Worm (Caenorhabditis elegans) whole organism, young adult: ENCODE results near the gene B0244.4.

Source experiments
- B0035.1 ChIP-seq: sonication (generic microtip); optimal IDR thresholded peaks from 2 replicates; lab custom pipeline; 2016; ENCODE audit warnings: missing genetic modification characterization, mild to moderate bottlenecking, missing compliant biosample characterization, missing genotype, missing genetic modification reagents
- C06A6.2 ChIP-seq: fragments of 200-800 bp; sonication (Bioruptor generic); conservative IDR thresholded peaks from 2 replicates; pipeline ENCODE4 v1.3.6; 2022; ENCODE audit warnings: missing genetic modification characterization, missing compliant biosample characterization
- C17E4.6 ChIP-seq: fragments of 200-800 bp; sonication (Bioruptor generic); IDR thresholded peaks from 2 replicates; pipeline ENCODE4 v1.3.6; 2022; ENCODE audit warnings: missing genetic modification reagents, missing genetic modification characterization, missing compliant biosample characterization
- F10E7.11 ChIP-seq: sonication (generic microtip); optimal IDR thresholded peaks from 2 replicates; lab custom pipeline; 2017; ENCODE audit warnings: mild to moderate bottlenecking, missing genetic modification characterization, moderate library complexity, missing compliant biosample characterization
- F23B12.7 ChIP-seq: sonication (generic microtip); optimal IDR thresholded peaks from 2 replicates; lab custom pipeline; 2017; ENCODE audit warnings: missing genetic modification characterization, mild to moderate bottlenecking, missing compliant biosample characterization, antibody characterized with exemption, moderate library complexity; ENCODE audit not compliant: insufficient read depth
- F33H1.4 ChIP-seq: fragments of 200-800 bp; sonication (Bioruptor generic); IDR thresholded peaks from 2 replicates; pipeline ENCODE4 v1.3.6; 2022; ENCODE audit warnings: missing genetic modification reagents, missing genetic modification characterization, missing compliant biosample characterization
- F49E8.2 ChIP-seq: sonication (generic microtip); optimal IDR thresholded peaks from 3 replicates; lab custom pipeline; 2017; ENCODE audit warnings: missing genetic modification characterization, mild to moderate bottlenecking, missing compliant biosample characterization, antibody characterized with exemption, moderate library complexity; ENCODE audit not compliant: insufficient read depth
- F52B5.7 ChIP-seq: sonication (generic microtip); optimal IDR thresholded peaks from 2 replicates; lab custom pipeline; 2016; ENCODE audit warnings: mild to moderate bottlenecking, missing genetic modification characterization, missing compliant biosample characterization
- F55B11.4 ChIP-seq: sonication (generic microtip); optimal IDR thresholded peaks from 2 replicates; lab custom pipeline; 2016; ENCODE audit warnings: missing compliant biosample characterization, missing genetic modification characterization, borderline replicate concordance; ENCODE audit not compliant: insufficient read depth
- F57C9.4 ChIP-seq: sonication (generic microtip); optimal IDR thresholded peaks from 2 replicates; lab custom pipeline; 2017; ENCODE audit warnings: mild to moderate bottlenecking, missing genetic modification characterization, missing compliant biosample characterization
- T26A5.8 ChIP-seq: sonication (generic microtip); optimal IDR thresholded peaks from 2 replicates; lab custom pipeline; 2016; ENCODE audit warnings: missing genetic modification characterization, missing compliant biosample characterization
- ZK185.1 ChIP-seq: sonication (generic microtip); optimal IDR thresholded peaks from 2 replicates; lab custom pipeline; 2016; ENCODE audit warnings: mild to moderate bottlenecking, missing genetic modification characterization, missing compliant biosample characterization; ENCODE audit not compliant: poor library complexity, severe bottlenecking
- aptf-2 ChIP-seq: fragments of 200-800 bp; sonication (Bioruptor generic); conservative IDR thresholded peaks from 2 replicates; pipeline ENCODE4 v1.3.6; 2022; ENCODE audit warnings: missing genetic modification reagents, missing genetic modification characterization, missing compliant biosample characterization
- aptf-3 ChIP-seq: fragments of 200-800 bp; sonication (Bioruptor generic); IDR thresholded peaks from 2 replicates; pipeline ENCODE4 v1.3.6; 2022; ENCODE audit warnings: missing genetic modification characterization, missing compliant biosample characterization
- athp-1 ChIP-seq: sonication (generic microtip); optimal IDR thresholded peaks from 2 replicates; lab custom pipeline; 2017; ENCODE audit warnings: mild to moderate bottlenecking, missing genetic modification characterization, missing compliant biosample characterization
- attf-3 ChIP-seq: fragments of 200-800 bp; sonication (Bioruptor generic); conservative IDR thresholded peaks from 2 replicates; pipeline ENCODE4 v1.3.6; 2022; ENCODE audit warnings: missing genetic modification reagents, missing genetic modification characterization, missing compliant biosample characterization
- attf-6 ChIP-seq: fragments of 200-800 bp; sonication (Bioruptor generic); IDR thresholded peaks from 2 replicates; pipeline ENCODE4 v1.3.6; 2022; ENCODE audit warnings: missing genetic modification reagents, missing genetic modification characterization, missing compliant biosample characterization
- ceh-40 ChIP-seq: fragments of 200-800 bp; sonication (Bioruptor generic); IDR thresholded peaks from 2 replicates; pipeline ENCODE4 v1.3.6; 2022; ENCODE audit warnings: missing genetic modification characterization, missing compliant biosample characterization
- ceh-58 ChIP-seq: fragments of 200-800 bp; sonication (Bioruptor generic); IDR thresholded peaks from 2 replicates; pipeline ENCODE4 v1.3.6; 2022; ENCODE audit warnings: missing genetic modification characterization, missing compliant biosample characterization
- ceh-79 ChIP-seq: sonication (generic microtip); optimal IDR thresholded peaks from 2 replicates; lab custom pipeline; 2017; ENCODE audit warnings: mild to moderate bottlenecking, missing genetic modification characterization, missing compliant biosample characterization
- chd-7 ChIP-seq: sonication (generic microtip); optimal IDR thresholded peaks from 2 replicates; lab custom pipeline; 2016; ENCODE audit warnings: mild to moderate bottlenecking, missing genetic modification characterization, moderate library complexity, missing compliant biosample characterization
- die-1 ChIP-seq: sonication (generic microtip); optimal IDR thresholded peaks from 2 replicates; lab custom pipeline; 2016; ENCODE audit warnings: missing genotype, mild to moderate bottlenecking, missing genetic modification characterization, missing compliant biosample characterization
- dpl-1 ChIP-seq: fragments of 150-350 bp; optimal IDR thresholded peaks from 2 replicates; lab custom pipeline; 2014; ENCODE audit warnings: missing biosample characterization, missing genetic modification reagents, missing genetic modification characterization
- egl-18 ChIP-seq: fragments of 200-800 bp; sonication (Bioruptor generic); IDR thresholded peaks from 2 replicates; pipeline ENCODE4 v1.3.6; 2022; ENCODE audit warnings: missing genetic modification reagents, missing genetic modification characterization, missing compliant biosample characterization
- ekl-4 ChIP-seq: fragments of 200-800 bp; sonication (Bioruptor generic); IDR thresholded peaks from 2 replicates; pipeline ENCODE4 v1.3.6; 2022; ENCODE audit warnings: missing genetic modification reagents, missing genetic modification characterization, missing compliant biosample characterization
- ets-4 ChIP-seq: fragments of 200-800 bp; sonication (Bioruptor generic); optimal IDR thresholded peaks from 2 replicates; lab custom pipeline; 2018; ENCODE audit warnings: mild to moderate bottlenecking, missing genetic modification characterization, missing compliant biosample characterization
- gei-17 ChIP-seq: fragments of 200-800 bp; sonication (Bioruptor generic); optimal IDR thresholded peaks from 2 replicates; lab custom pipeline; 2018; ENCODE audit warnings: mild to moderate bottlenecking, missing genetic modification characterization, missing compliant biosample characterization
- hlh-26 ChIP-seq: fragments of 200-800 bp; sonication (Bioruptor generic); conservative IDR thresholded peaks from 2 replicates; pipeline ENCODE4 v1.3.6; 2022; ENCODE audit warnings: missing genetic modification reagents, missing genetic modification characterization, missing compliant biosample characterization
- hsf-1 ChIP-seq: fragments of 200-800 bp; sonication (Bioruptor generic); IDR thresholded peaks from 2 replicates; pipeline ENCODE4 v1.3.6; 2022; ENCODE audit warnings: missing genetic modification reagents, missing genetic modification characterization, missing compliant biosample characterization
- lin-26 ChIP-seq: fragments of 200-800 bp; sonication (Bioruptor generic); IDR thresholded peaks from 2 replicates; pipeline ENCODE4 v1.3.6; 2022; ENCODE audit warnings: missing genetic modification reagents, missing genetic modification characterization, missing compliant biosample characterization
- lin-35 ChIP-seq, 3 experiments: fragments of 150-350 bp in 2 of 3; sonication (generic microtip) in 1 of 3; optimal IDR thresholded peaks; 2 replicates each; lab custom pipeline; 2014 to 2018; ENCODE audit warnings: missing biosample characterization in 3 of 3, missing genetic modification characterization in 3 of 3, missing genetic modification reagents in 3 of 3
- lir-1 ChIP-seq: fragments of 200-800 bp; sonication (Bioruptor generic); conservative IDR thresholded peaks from 2 replicates; pipeline ENCODE4 v1.3.6; 2022; ENCODE audit warnings: missing genetic modification reagents, missing genetic modification characterization, missing compliant biosample characterization
- lsl-1 ChIP-seq: fragments of 200-800 bp; sonication (Bioruptor generic); optimal IDR thresholded peaks from 2 replicates; lab custom pipeline; 2018; ENCODE audit warnings: mild to moderate bottlenecking, missing genetic modification characterization, moderate library complexity, missing compliant biosample characterization
- lsy-27 ChIP-seq: sonication (generic microtip); optimal IDR thresholded peaks from 2 replicates; lab custom pipeline; 2017; ENCODE audit warnings: missing genetic modification characterization, mild to moderate bottlenecking, missing compliant biosample characterization, antibody characterized with exemption, missing genotype, borderline replicate concordance; ENCODE audit not compliant: insufficient read depth
- nfyb-1 ChIP-seq: fragments of 200-800 bp; sonication (Bioruptor generic); IDR thresholded peaks from 2 replicates; pipeline ENCODE4 v1.3.6; 2022; ENCODE audit warnings: missing genetic modification reagents, missing genetic modification characterization, missing compliant biosample characterization
- pbrm-1 ChIP-seq: fragments of 200-800 bp; sonication (Bioruptor generic); IDR thresholded peaks from 2 replicates; pipeline ENCODE4 v1.3.6; 2022; ENCODE audit warnings: missing genetic modification reagents, missing genetic modification characterization, missing compliant biosample characterization
- rec-8 ChIP-seq, 2 experiments: sonication (generic microtip); optimal IDR thresholded peaks; 2 replicates each; lab custom pipeline; 2016; ENCODE audit warnings: mild to moderate bottlenecking in 2 of 2, missing genetic modification characterization in 2 of 2, missing genetic modification reagents in 2 of 2, missing genotype in 2 of 2, missing biosample characterization in 1 of 2, missing compliant biosample characterization in 1 of 2, moderate library complexity in 1 of 2
- sdz-38 ChIP-seq: sonication (generic microtip); optimal IDR thresholded peaks from 2 replicates; lab custom pipeline; 2016; ENCODE audit warnings: missing genotype, missing genetic modification characterization, missing compliant biosample characterization
- snpc-1.1 ChIP-seq: sonication (generic microtip); optimal IDR thresholded peaks from 2 replicates; lab custom pipeline; 2017; ENCODE audit warnings: missing genetic modification characterization, mild to moderate bottlenecking, missing compliant biosample characterization, antibody characterized with exemption, moderate library complexity, missing genotype, missing genetic modification reagents; ENCODE audit not compliant: insufficient read depth
- snpc-4 ChIP-seq, 5 experiments: fragments of 150-350 bp in 1 of 5; sonication (generic microtip) in 4 of 5; optimal IDR thresholded peaks; 2 replicates each; lab custom pipeline; 2014 to 2018; ENCODE audit warnings: missing genetic modification characterization in 5 of 5, missing biosample characterization in 3 of 5, antibody characterized with exemption in 2 of 5, mild to moderate bottlenecking in 2 of 5, missing compliant biosample characterization in 2 of 5, missing genotype in 2 of 5, moderate library complexity in 2 of 5, missing genetic modification reagents in 1 of 5
- xnd-1 ChIP-seq: sonication (generic microtip); optimal IDR thresholded peaks from 2 replicates; lab custom pipeline; 2016; ENCODE audit warnings: missing genotype, missing genetic modification reagents, missing genetic modification characterization, missing compliant biosample characterization
- ztf-28 ChIP-seq: fragments of 200-800 bp; sonication (Bioruptor generic); IDR thresholded peaks from 2 replicates; pipeline ENCODE4 v1.3.6; 2022; ENCODE audit warnings: missing genetic modification reagents, missing genetic modification characterization, missing compliant biosample characterization
- ztf-6 ChIP-seq: fragments of 200-800 bp; sonication (Bioruptor generic); IDR thresholded peaks from 2 replicates; pipeline ENCODE4 v1.3.6; 2022; ENCODE audit warnings: missing genetic modification reagents, missing genetic modification characterization, missing compliant biosample characterization

The B0244.4 gene

DNA sequence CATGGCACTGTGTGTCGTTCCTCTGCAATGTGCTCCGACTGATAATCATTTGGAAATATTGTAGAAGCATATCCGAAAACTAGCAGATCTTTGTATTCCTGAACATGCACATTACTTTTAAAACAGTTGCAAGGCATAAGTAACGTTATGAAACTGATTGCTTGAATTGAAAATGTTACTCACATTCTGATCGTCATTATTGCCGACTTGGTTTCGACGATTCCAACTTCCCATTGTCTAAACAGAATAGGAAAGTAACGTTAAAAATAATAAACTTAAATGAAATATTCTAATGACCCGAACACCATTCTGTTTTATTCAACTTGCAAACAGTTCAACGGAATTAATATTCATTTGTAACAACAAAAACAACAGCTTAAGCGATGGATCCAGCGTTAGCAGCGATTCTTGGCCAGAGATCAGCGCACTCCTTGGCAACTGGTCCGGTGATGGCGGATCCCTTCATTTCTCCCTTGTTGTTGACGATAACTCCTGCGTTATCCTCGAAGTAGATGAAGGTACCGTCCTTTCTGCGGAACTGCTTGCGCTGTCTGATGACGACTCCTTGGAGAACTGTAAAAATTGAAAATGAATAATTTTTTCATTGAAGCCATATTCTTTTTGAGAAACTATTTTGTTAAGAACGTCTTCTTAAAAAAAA lies 41.9 kb upstream of the B0244.4 start, which contains the start of gene swp-1 (continued):
- TF ChIP-seq aptf-3: no peak
- TF ChIP-seq F23B12.7 (tag; lab: Kevin White, UChicago): no peak
- peak; percentile 74 for TF ChIP-seq lin-26 (GFP tag; lab: Robert Waterston, UW)
- TF ChIP-seq snpc-1.1 (tag; lab: Kevin White, UChicago): peak; percentile 57
- TF ChIP-seq attf-6 (GFP tag; lab: Robert Waterston, UW): peak; percentile 76
- no peak for TF ChIP-seq F57C9.4
- TF ChIP-seq pbrm-1 (GFP tag; lab: Robert Waterston, UW): no peak
- TF ChIP-seq ztf-6: no peak
- TF ChIP-seq chd-7 (tag; lab: Kevin White, UChicago): no peak
- TF ChIP-seq athp-1 (tag; lab: Kevin White, UChicago): peak; percentile 46
- peak; percentile 34 for TF ChIP-seq xnd-1
- TF ChIP-seq die-1 (tag; lab: Kevin White, UChicago): peak; percentile 50

DNA sequence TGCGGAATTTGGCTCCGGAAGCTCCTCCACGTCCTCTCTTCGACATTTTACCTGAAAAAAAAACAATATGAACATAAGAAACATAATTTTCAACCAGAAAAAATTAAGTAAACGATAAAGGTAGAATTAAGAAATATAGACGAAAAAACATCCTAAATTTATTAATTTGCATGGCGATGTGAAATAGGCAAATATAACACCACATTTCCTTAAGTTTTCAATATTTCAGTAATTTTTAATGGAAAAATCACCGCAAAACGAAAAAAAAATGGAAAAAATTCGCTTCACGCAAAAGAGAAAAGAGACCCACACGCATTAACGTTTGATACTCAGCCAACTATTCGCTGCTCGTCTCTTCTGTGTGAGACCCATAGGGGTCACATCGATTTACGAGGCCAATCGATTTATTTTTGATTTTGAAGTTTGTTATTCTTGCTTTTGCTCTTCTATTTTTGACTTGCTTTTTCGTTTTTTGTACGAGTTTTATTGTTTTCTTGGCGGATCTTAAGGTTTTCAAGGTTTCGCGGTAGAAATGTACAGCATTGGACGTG lies 41.1 kb upstream of the B0244.4 start, which contains the start of gene rpl-23:
rpl-23 (minus strand) TSS at position 51 of the 551 bp plus-strand sequence.
- TF ChIP-seq B0035.1 (tag; lab: Kevin White, UChicago) (no peak), snpc-4 (GFP tag; optimal IDR thresholded peaks at IDR 0.05; lab: Kevin White, UChicago) (peak; percentile 57), snpc-4 (tag; optimal IDR thresholded peaks at IDR 0.05; lab: Kevin White, UChicago) (peak; percentile 32 to 85 (median 59)), gei-17 (no peak), C06A6.2 (GFP tag; lab: Robert Waterston, UW) (0 out of 2 replicates have a peak, but pooled peaks have one; percentile 19), aptf-2 (GFP tag; lab: Robert Waterston, UW) (0 out of 2 replicates have a peak, but pooled peaks have one; percentile 48), ceh-79 (tag; lab: Kevin White, UChicago) (no peak), F23B12.7 (tag; lab: Kevin White, UChicago) (peak; percentile 92), lsl-1 (GFP tag; lab: Kevin White, UChicago) (peak; percentile 62), ZK185.1 (peak; percentile 81), F52B5.7 (no peak), snpc-1.1 (tag; lab: Kevin White, UChicago) (peak; percentile 54), hsf-1 (GFP tag; lab: Robert Waterston, UW) (no peak), lin-35 (GFP tag; optimal IDR thresholded peaks at IDR 0.05; lab: Kevin White, UChicago) (peak in 1 of 3 experiments; percentile 85), C17E4.6 (no peak), hlh-26 (GFP tag; lab: Robert Waterston, UW) (no peak), F10E7.11 (no peak), ztf-28 (GFP tag; lab: Robert Waterston, UW) (no peak), lir-1 (GFP tag; lab: Robert Waterston, UW) (0 out of 2 replicates have a peak, but pooled peaks have one; percentile 16), F55B11.4 (tag; lab: Kevin White, UChicago) (no peak), T26A5.8 (tag; lab: Kevin White, UChicago) (no peak), rec-8 (tag; optimal IDR thresholded peaks at IDR 0.05; lab: Kevin White, UChicago) (no peak), sdz-38 (tag; lab: Kevin White, UChicago) (no peak), F33H1.4 (peak; percentile 98), nfyb-1 (GFP tag; lab: Robert Waterston, UW) (0 out of 2 replicates have a peak, but pooled peaks have one; percentile 12), F49E8.2 (tag; lab: Kevin White, UChicago) (peak; percentile 82), ceh-40 (GFP tag; lab: Robert Waterston, UW) (no peak), aptf-3 (no peak), ekl-4 (GFP tag; lab: Robert Waterston, UW) (peak; percentile 67; the same call in 1 of the 2 replicates), ceh-58 (no peak), ets-4 (GFP tag; lab: Kevin White, UChicago) (no peak), attf-3 (GFP tag; lab: Robert Waterston, UW) (peak; percentile 57), egl-18 (no peak), dpl-1 (peak; percentile 68), lsy-27 (tag; lab: Kevin White, UChicago) (peak; percentile 53)
